Fruit fly (Drosophila melanogaster) whole organism, embryonic: ENCODE results near the gene CG43402.

Source experiments
- Aef1 ChIP-seq: fragments of 200-800 bp; sonication (Bioruptor generic); IDR thresholded peaks from 3 replicates; pipeline ENCODE4 v1.3.6; 2022; ENCODE audit warnings: missing biosample characterization, missing genetic modification characterization
- CG10366 ChIP-seq: fragments of 200-800 bp; sonication (Bioruptor generic); IDR thresholded peaks from 2 replicates; pipeline ENCODE4 v1.3.6; 2022; ENCODE audit warnings: missing biosample characterization, missing genetic modification characterization
- CG11085 ChIP-seq: fragments of 200-800 bp; sonication (Bioruptor generic); IDR thresholded peaks from 2 replicates; pipeline ENCODE4 v1.3.6; 2022; ENCODE audit warnings: missing biosample characterization, missing genetic modification characterization
- CG11247 ChIP-seq: fragments of 200-800 bp; sonication (Bioruptor generic); IDR thresholded peaks from 2 replicates; pipeline ENCODE4 v1.3.6; 2022; ENCODE audit warnings: missing biosample characterization, missing genetic modification characterization
- CG11456 ChIP-seq: fragments of 200-800 bp; sonication (Bioruptor generic); IDR thresholded peaks from 3 replicates; pipeline ENCODE4 v1.3.6; 2022; ENCODE audit warnings: missing biosample characterization, missing genetic modification characterization
- CG13287 ChIP-seq: fragments of 200-800 bp; sonication (Bioruptor generic); IDR thresholded peaks from 2 replicates; pipeline ENCODE4 v1.3.6; 2022; ENCODE audit warnings: missing biosample characterization, missing genetic modification characterization; ENCODE audit not compliant: partially characterized antibody
- CG1647 ChIP-seq: fragments of 200-800 bp; sonication (Bioruptor generic); optimal IDR thresholded peaks from 3 replicates; lab custom pipeline; 2016; ENCODE audit warnings: missing biosample characterization, missing genetic modification characterization
- CG17912 ChIP-seq: fragments of 200-800 bp; sonication (Bioruptor generic); optimal IDR thresholded peaks from 2 replicates; lab custom pipeline; 2018; ENCODE audit warnings: missing biosample characterization, mild to moderate bottlenecking, missing genetic modification characterization
- CG18262 ChIP-seq: fragments of 200-800 bp; optimal IDR thresholded peaks from 3 replicates; lab custom pipeline; 2019; ENCODE audit warnings: missing biosample characterization, mild to moderate bottlenecking, missing genetic modification characterization, moderate library complexity
- CG2129 ChIP-seq: fragments of 200-800 bp; sonication (Bioruptor generic); IDR thresholded peaks from 2 replicates; pipeline ENCODE4 v1.3.6; 2022; ENCODE audit warnings: missing biosample characterization, missing genetic modification characterization; ENCODE audit not compliant: partially characterized antibody
- CG3065 ChIP-seq: fragments of 200-800 bp; sonication (Bioruptor generic); optimal IDR thresholded peaks from 2 replicates; lab custom pipeline; 2016; ENCODE audit warnings: missing biosample characterization, missing genetic modification characterization
- CG31365 ChIP-seq: fragments of 200-800 bp; sonication (Bioruptor generic); optimal IDR thresholded peaks from 2 replicates; lab custom pipeline; 2018; ENCODE audit warnings: missing biosample characterization, mild to moderate bottlenecking, missing genetic modification characterization
- CG3281 ChIP-seq: fragments of 200-800 bp; sonication (Bioruptor generic); optimal IDR thresholded peaks from 3 replicates; lab custom pipeline; 2017; ENCODE audit warnings: missing biosample characterization, mild to moderate bottlenecking, missing genetic modification characterization
- CG3838 ChIP-seq: fragments of 200-800 bp; sonication (Bioruptor generic); optimal IDR thresholded peaks from 3 replicates; lab custom pipeline; 2016; ENCODE audit warnings: missing biosample characterization, missing genetic modification characterization
- CG4617 ChIP-seq: fragments of 200-800 bp; sonication (Bioruptor generic); optimal IDR thresholded peaks from 3 replicates; lab custom pipeline; 2016; ENCODE audit warnings: missing biosample characterization, missing genetic modification characterization, borderline replicate concordance
- CG4707 ChIP-seq: fragments of 200-800 bp; sonication (Bioruptor generic); optimal IDR thresholded peaks from 2 replicates; lab custom pipeline; 2018; ENCODE audit warnings: missing biosample characterization, mild to moderate bottlenecking, missing genetic modification characterization, moderate library complexity
- CG4854 ChIP-seq: fragments of 200-800 bp; sonication (Bioruptor generic); optimal IDR thresholded peaks from 2 replicates; lab custom pipeline; 2016; ENCODE audit warnings: missing biosample characterization, missing genetic modification characterization, inconsistent platforms
- CG6683 ChIP-seq: fragments of 200-800 bp; sonication (Bioruptor generic); optimal IDR thresholded peaks from 2 replicates; lab custom pipeline; 2017; ENCODE audit warnings: missing biosample characterization, mild to moderate bottlenecking, missing genetic modification characterization, missing genetic modification reagents
- CG6854 ChIP-seq: fragments of 200-800 bp; sonication (Bioruptor generic); optimal IDR thresholded peaks from 3 replicates; lab custom pipeline; 2017; ENCODE audit warnings: missing biosample characterization, mild to moderate bottlenecking, missing genetic modification characterization
- CG8089 ChIP-seq: fragments of 200-800 bp; sonication (Bioruptor generic); optimal IDR thresholded peaks from 3 replicates; lab custom pipeline; 2016; ENCODE audit warnings: missing biosample characterization, missing genetic modification characterization
- CG8290 ChIP-seq, 3 experiments: fragments of 200-800 bp; sonication (Bioruptor generic); optimal IDR thresholded peaks; 2 replicates each; lab custom pipeline; 2016 to 2019; ENCODE audit warnings: missing biosample characterization in 3 of 3, missing genetic modification characterization in 3 of 3, mild to moderate bottlenecking in 2 of 3, moderate library complexity in 1 of 3
- CG9609 ChIP-seq: fragments of 200-800 bp; sonication (Bioruptor generic); optimal IDR thresholded peaks from 3 replicates; lab custom pipeline; 2016; ENCODE audit warnings: missing biosample characterization, missing genetic modification characterization
- Doc2 ChIP-seq: fragments of 200-800 bp; sonication (Bioruptor generic); IDR thresholded peaks from 2 replicates; pipeline ENCODE4 v1.3.6; 2022; ENCODE audit warnings: missing biosample characterization, missing genetic modification characterization
- HHEX ChIP-seq: fragments of 200-800 bp; sonication (Bioruptor generic); optimal IDR thresholded peaks from 3 replicates; lab custom pipeline; 2017; ENCODE audit warnings: missing biosample characterization, mild to moderate bottlenecking, missing genetic modification characterization, missing genetic modification reagents
- Hr51 ChIP-seq, 2 experiments: fragments of 200-800 bp; sonication (Bioruptor generic); optimal IDR thresholded peaks; 2 replicates in 1 of 2; 3 replicates in 1 of 2; lab custom pipeline; 2016 to 2018; ENCODE audit warnings: missing biosample characterization in 2 of 2, missing genetic modification characterization in 2 of 2, mild to moderate bottlenecking in 1 of 2, moderate library complexity in 1 of 2
- Jarid2 ChIP-seq: fragments of 200-800 bp; sonication (Bioruptor generic); optimal IDR thresholded peaks from 3 replicates; lab custom pipeline; 2017; ENCODE audit warnings: mild to moderate bottlenecking, missing biosample characterization, missing genetic modification reagents, missing genetic modification characterization
- Nf-YA ChIP-seq: fragments of 200-800 bp; sonication (Bioruptor generic); IDR thresholded peaks from 2 replicates; pipeline ENCODE4 v1.3.6; 2022; ENCODE audit warnings: missing biosample characterization, missing genetic modification characterization
- Sox100B ChIP-seq: fragments of 200-800 bp; sonication (Bioruptor generic); optimal IDR thresholded peaks from 3 replicates; lab custom pipeline; 2018; ENCODE audit warnings: missing biosample characterization, mild to moderate bottlenecking, missing genetic modification characterization
- Stat92E ChIP-seq, 3 experiments: fragments of >200 bp in 2 of 3; fragments of 200-800 bp in 1 of 3; sonication (Bioruptor generic) in 1 of 3; optimal IDR thresholded peaks; 2 replicates each; lab custom pipeline; 2017 to 2019; ENCODE audit warnings: missing biosample characterization in 3 of 3, missing genetic modification characterization in 3 of 3, mild to moderate bottlenecking in 1 of 3, moderate library complexity in 1 of 3
- YL-1 ChIP-seq: fragments of 200-800 bp; sonication (Bioruptor generic); optimal IDR thresholded peaks from 3 replicates; lab custom pipeline; 2017; ENCODE audit warnings: missing biosample characterization, mild to moderate bottlenecking, missing genetic modification characterization
- btn ChIP-seq: fragments of 200-800 bp; sonication (Bioruptor generic); optimal IDR thresholded peaks from 2 replicates; lab custom pipeline; 2016; ENCODE audit warnings: missing biosample characterization, missing genetic modification characterization
- dimm ChIP-seq: fragments of 200-800 bp; sonication (Bioruptor generic); IDR thresholded peaks from 2 replicates; pipeline ENCODE4 v1.3.6; 2022; ENCODE audit warnings: missing biosample characterization, missing genetic modification characterization
- dm ChIP-seq: fragments of 200-800 bp; sonication (Bioruptor generic); optimal IDR thresholded peaks from 3 replicates; lab custom pipeline; 2016; ENCODE audit warnings: missing biosample characterization, missing genetic modification characterization
- emc ChIP-seq: fragments of 200-800 bp; sonication (Bioruptor generic); optimal IDR thresholded peaks from 2 replicates; lab custom pipeline; 2016; ENCODE audit warnings: missing biosample characterization, missing genetic modification characterization
- fd96Cb ChIP-seq: fragments of 200-800 bp; sonication (Bioruptor generic); optimal IDR thresholded peaks from 2 replicates; lab custom pipeline; 2018; ENCODE audit warnings: missing biosample characterization, mild to moderate bottlenecking, missing genetic modification characterization, moderate library complexity
- gcm ChIP-seq: fragments of 200-800 bp; sonication (Bioruptor generic); optimal IDR thresholded peaks from 2 replicates; lab custom pipeline; 2019; ENCODE audit warnings: missing biosample characterization, mild to moderate bottlenecking, missing genetic modification characterization, moderate library complexity
- grau ChIP-seq: fragments of 200-800 bp; optimal IDR thresholded peaks from 3 replicates; lab custom pipeline; 2019; ENCODE audit warnings: missing biosample characterization, mild to moderate bottlenecking, missing genetic modification characterization, moderate library complexity
- h ChIP-seq: fragments of >200 bp; optimal IDR thresholded peaks from 2 replicates; lab custom pipeline; 2017
- her ChIP-seq: fragments of 200-800 bp; sonication (Bioruptor generic); optimal IDR thresholded peaks from 2 replicates; lab custom pipeline; 2016; ENCODE audit warnings: missing biosample characterization, missing genetic modification characterization
- inv ChIP-seq: fragments of 200-800 bp; sonication (Bioruptor generic); IDR thresholded peaks from 2 replicates; pipeline ENCODE4 v1.3.6; 2022; ENCODE audit warnings: missing biosample characterization, missing genetic modification characterization; ENCODE audit not compliant: partially characterized antibody
- jing ChIP-seq: fragments of 200-800 bp; sonication (Bioruptor generic); optimal IDR thresholded peaks from 2 replicates; lab custom pipeline; 2018; ENCODE audit warnings: missing biosample characterization, mild to moderate bottlenecking, missing genetic modification characterization
- oc ChIP-seq: fragments of 200-800 bp; sonication (Bioruptor generic); optimal IDR thresholded peaks from 2 replicates; lab custom pipeline; 2018; ENCODE audit warnings: missing biosample characterization, mild to moderate bottlenecking, missing genetic modification characterization, moderate library complexity
- onecut ChIP-seq: fragments of 200-800 bp; sonication (Bioruptor generic); IDR thresholded peaks from 2 replicates; pipeline ENCODE4 v1.3.6; 2022; ENCODE audit warnings: missing biosample characterization, missing genetic modification characterization
- p53 ChIP-seq: fragments of 200-800 bp; sonication (Bioruptor generic); optimal IDR thresholded peaks from 2 replicates; lab custom pipeline; 2016; ENCODE audit warnings: missing biosample characterization, missing genetic modification characterization
- phol ChIP-seq: fragments of 200-800 bp; sonication (Bioruptor generic); optimal IDR thresholded peaks from 3 replicates; lab custom pipeline; 2018; ENCODE audit warnings: missing biosample characterization, mild to moderate bottlenecking, missing genetic modification characterization, moderate library complexity
- pita ChIP-seq: fragments of 200-800 bp; sonication (Bioruptor generic); optimal IDR thresholded peaks from 2 replicates; lab custom pipeline; 2017; ENCODE audit warnings: missing biosample characterization, mild to moderate bottlenecking, missing genetic modification characterization
- slou ChIP-seq: fragments of 200-800 bp; sonication (Bioruptor generic); optimal IDR thresholded peaks from 3 replicates; lab custom pipeline; 2016; ENCODE audit warnings: missing biosample characterization, missing genetic modification characterization
- sug ChIP-seq: fragments of 200-800 bp; optimal IDR thresholded peaks from 2 replicates; lab custom pipeline; 2019; ENCODE audit warnings: missing biosample characterization, mild to moderate bottlenecking, missing genetic modification characterization, moderate library complexity
- usp ChIP-seq: fragments of >200 bp; optimal IDR thresholded peaks from 2 replicates; lab custom pipeline; 2017; ENCODE audit warnings: missing biosample characterization, missing genetic modification characterization
- wdn ChIP-seq: fragments of 200-800 bp; sonication (Bioruptor generic); IDR thresholded peaks from 2 replicates; pipeline ENCODE4 v1.3.6; 2022; ENCODE audit warnings: missing biosample characterization, missing genetic modification characterization

CG43402 gene

dm6 chr2L:1422725-1423124 lies 19.7 kb upstream of the CG43402 start (continued):
- TF ChIP-seq dimm, result no peak
- TF ChIP-seq Hr51 (GFP tag; optimal IDR thresholded peaks at IDR 0.05; lab: Kevin White, UChicago), result peak; percentile 66 to 77
- TF ChIP-seq inv (GFP tag; lab: Robert Waterston, UW), result no peak
- TF ChIP-seq Doc2 (GFP tag; lab: Robert Waterston, UW), result no peak
- no peak for TF ChIP-seq usp (GFP tag; lab: Kevin White, UChicago)
- peak; percentile 38 for TF ChIP-seq CG6683 (GFP tag; lab: Kevin White, UChicago)
- TF ChIP-seq CG3838 (GFP tag; lab: Kevin White, UChicago), result no peak
- TF ChIP-seq oc, result peak; percentile 64
- TF ChIP-seq pita (GFP tag; lab: Kevin White, UChicago), result no peak
- TF ChIP-seq CG13287 (GFP tag; lab: Robert Waterston, UW), result no peak
- TF ChIP-seq CG2129 (GFP tag; lab: Robert Waterston, UW), result no peak
- TF ChIP-seq phol, result peak; percentile 88
- TF ChIP-seq Sox100B, result peak; percentile 60
- peak; percentile 63 for TF ChIP-seq CG8290 (GFP tag; optimal IDR thresholded peaks at IDR 0.05; lab: Kevin White, UChicago)
- peak in 1 of 2 experiments; percentile 75 for TF ChIP-seq CG8290 (tag; optimal IDR thresholded peaks at IDR 0.05; lab: Kevin White, UChicago)
- peak; percentile 83 for TF ChIP-seq CG3065
- TF ChIP-seq YL-1, result no peak
- peak; percentile 24 for TF ChIP-seq slou (GFP tag; lab: Kevin White, UChicago)
- TF ChIP-seq dm (GFP tag; lab: Kevin White, UChicago), result peak; percentile 79
- no peak; the same call in 1 of the 2 replicates for TF ChIP-seq CG11085 (GFP tag; lab: Robert Waterston, UW)
- peak; percentile 56; the same call in 1 of the 2 replicates for TF ChIP-seq Nf-YA (GFP tag; lab: Robert Waterston, UW)
- TF ChIP-seq CG17912 (GFP tag; lab: Kevin White, UChicago), result no peak
- TF ChIP-seq emc (GFP tag; lab: Kevin White, UChicago), result peak; percentile 41
- peak; percentile 80 for TF ChIP-seq her (GFP tag; lab: Kevin White, UChicago)
- peak; percentile 83 for TF ChIP-seq CG8089
- peak; percentile 89 for TF ChIP-seq CG1647 (GFP tag; lab: Kevin White, UChicago)
- TF ChIP-seq gcm (GFP tag; lab: Kevin White, UChicago), result peak; percentile 69
- TF ChIP-seq jing (GFP tag; lab: Kevin White, UChicago), result peak; percentile 73
- peak; percentile 18 for TF ChIP-seq CG31365
- peak; percentile 48 for TF ChIP-seq Aef1 (GFP tag; lab: Robert Waterston, UW)
- no peak for TF ChIP-seq h
- TF ChIP-seq CG4707, result peak; percentile 68
- TF ChIP-seq CG18262 (tag; lab: Kevin White, UChicago), result peak; percentile 87
- TF ChIP-seq CG4854, result peak; percentile 72
- peak; percentile 65 for TF ChIP-seq p53 (GFP tag; lab: Kevin White, UChicago)
- peak; percentile 39 for TF ChIP-seq CG6854 (GFP tag; lab: Kevin White, UChicago)
- TF ChIP-seq fd96Cb (tag; lab: Kevin White, UChicago), result peak; percentile 80
- peak; percentile 41 for TF ChIP-seq Jarid2 (GFP tag; lab: Kevin White, UChicago)
- TF ChIP-seq onecut (GFP tag; lab: Robert Waterston, UW), result peak; percentile 65
- TF ChIP-seq btn, result peak; percentile 87
- TF ChIP-seq CG3281 (GFP tag; lab: Kevin White, UChicago), result peak; percentile 55
- TF ChIP-seq Stat92E (GFP tag; optimal IDR thresholded peaks at IDR 0.05; lab: Kevin White, UChicago), result peak in 1 of 3 experiments; percentile 31
- peak; percentile 66 for TF ChIP-seq CG9609 (GFP tag; lab: Kevin White, UChicago)
- no peak for TF ChIP-seq sug (tag; lab: Kevin White, UChicago)
- TF ChIP-seq CG11247 (GFP tag; lab: Robert Waterston, UW), result peak; percentile 56
- TF ChIP-seq wdn (GFP tag; lab: Robert Waterston, UW), result peak; percentile 23; the same call in 1 of the 2 replicates
- TF ChIP-seq CG4617, result peak; percentile 66
- peak; percentile 76 for TF ChIP-seq grau (tag; lab: Kevin White, UChicago)
- TF ChIP-seq CG10366, result peak; percentile 73
- peak; percentile 62 for TF ChIP-seq HHEX
- TF ChIP-seq CG11456 (GFP tag; lab: Robert Waterston, UW), result peak; percentile 64; the same call in 1 of the 3 replicates
